Fruit fly (Drosophila melanogaster) whole organism, pupa: ENCODE data around the gene ClpX.

ENCODE experiments used
- CG15710 ChIP-seq: fragments of 200-800 bp; sonication (Bioruptor generic); optimal IDR thresholded peaks from 2 replicates; lab custom pipeline; 2018; ENCODE audit warnings: missing biosample characterization, mild to moderate bottlenecking, missing genetic modification characterization, moderate library complexity
- CG17806 ChIP-seq: fragments of 200-800 bp; sonication (Bioruptor generic); optimal IDR thresholded peaks from 2 replicates; lab custom pipeline; 2018; ENCODE audit warnings: missing biosample characterization, mild to moderate bottlenecking, missing genetic modification characterization, moderate library complexity
- CG4496 ChIP-seq: fragments of 200-800 bp; sonication (Bioruptor generic); IDR thresholded peaks from 3 replicates; pipeline ENCODE4 v1.3.6; 2022; ENCODE audit warnings: missing biosample characterization, missing genetic modification characterization
- CG9948 ChIP-seq: fragments of 200-800 bp; sonication (Bioruptor generic); optimal IDR thresholded peaks from 2 replicates; lab custom pipeline; 2018; ENCODE audit warnings: missing biosample characterization, mild to moderate bottlenecking, missing genetic modification characterization, moderate library complexity
- D1 ChIP-seq: fragments of 200-800 bp; sonication (Bioruptor generic); optimal IDR thresholded peaks from 2 replicates; lab custom pipeline; 2018; ENCODE audit warnings: missing biosample characterization, mild to moderate bottlenecking, missing genetic modification characterization, moderate library complexity
- EcR ChIP-seq: fragments of 200-800 bp; sonication (Bioruptor generic); optimal IDR thresholded peaks from 3 replicates; lab custom pipeline; 2019; ENCODE audit warnings: missing biosample characterization, missing genetic modification characterization, mild to moderate bottlenecking, moderate library complexity, missing genetic modification reagents
- Ets98B ChIP-seq: fragments of 200-800 bp; sonication (Bioruptor generic); IDR thresholded peaks from 2 replicates; pipeline ENCODE4 v1.3.6; 2022; ENCODE audit warnings: missing biosample characterization, missing genetic modification characterization
- fd96Ca ChIP-seq: fragments of 200-800 bp; sonication (Bioruptor generic); IDR thresholded peaks from 3 replicates; pipeline ENCODE4 v1.3.6; 2022; ENCODE audit warnings: missing biosample characterization, missing genetic modification characterization

dm6 chr3R:19924331-19924730 is 20.8 kb upstream of the ClpX start:
- TF ChIP-seq CG9948 (tag; lab: Kevin White, UChicago) (no peak), fd96Ca (no peak), CG4496 (no peak), D1 (tag; lab: Kevin White, UChicago) (no peak), EcR (no peak), CG17806 (tag; lab: Kevin White, UChicago) (no peak), CG15710 (tag; lab: Kevin White, UChicago) (no peak), Ets98B (GFP tag; lab: Robert Waterston, UW) (no peak)
